Worm (Caenorhabditis elegans) whole organism, early embryonic: ENCODE data around the gene ribo-1.

Experiments used
- B0310.2 ChIP-seq: sonication (generic microtip); optimal IDR thresholded peaks from 2 replicates; lab custom pipeline; 2016; ENCODE audit warnings: mild to moderate bottlenecking, missing genetic modification characterization, missing compliant biosample characterization
- F13C5.2 ChIP-seq: sonication (generic microtip); optimal IDR thresholded peaks from 2 replicates; lab custom pipeline; 2017; ENCODE audit warnings: mild to moderate bottlenecking, missing genetic modification characterization, inconsistent platforms, missing compliant biosample characterization
- aly-1 ChIP-seq: sonication (generic microtip); optimal IDR thresholded peaks from 2 replicates; lab custom pipeline; 2016; ENCODE audit warnings: missing genetic modification characterization, missing compliant biosample characterization
- ama-1 ChIP-seq: fragments of 150-350 bp; optimal IDR thresholded peaks from 2 replicates; lab custom pipeline; 2014
- ceh-13 ChIP-seq: fragments of 200-800 bp; sonication (Bioruptor generic); optimal IDR thresholded peaks from 2 replicates; lab custom pipeline; 2018; ENCODE audit warnings: mild to moderate bottlenecking, missing genetic modification characterization, missing compliant biosample characterization
- ceh-36 ChIP-seq: sonication (generic microtip); optimal IDR thresholded peaks from 2 replicates; lab custom pipeline; 2016; ENCODE audit warnings: missing genetic modification characterization, inconsistent platforms, missing compliant biosample characterization
- ets-7 ChIP-seq: sonication (generic microtip); optimal IDR thresholded peaks from 2 replicates; lab custom pipeline; 2016; ENCODE audit warnings: missing genotype, missing genetic modification characterization, missing compliant biosample characterization
- flt-1 ChIP-seq: fragments of 200-800 bp; sonication (Bioruptor generic); IDR thresholded peaks from 2 replicates; pipeline ENCODE4 v1.3.6; 2022; ENCODE audit warnings: missing genetic modification characterization, missing compliant biosample characterization
- hmbx-1 ChIP-seq: sonication (generic microtip); optimal IDR thresholded peaks from 2 replicates; lab custom pipeline; 2016; ENCODE audit warnings: mild to moderate bottlenecking, missing genetic modification characterization, missing compliant biosample characterization
- hmg-4 ChIP-seq: fragments of 200-800 bp; sonication (Bioruptor generic); optimal IDR thresholded peaks from 2 replicates; lab custom pipeline; 2018; ENCODE audit warnings: mild to moderate bottlenecking, missing genetic modification characterization, missing compliant biosample characterization
- hnd-1 ChIP-seq: sonication (generic microtip); optimal IDR thresholded peaks from 2 replicates; lab custom pipeline; 2016; ENCODE audit warnings: missing genetic modification characterization, missing compliant biosample characterization
- pes-1 ChIP-seq: fragments of 200-800 bp; sonication (Bioruptor generic); IDR thresholded peaks from 2 replicates; pipeline ENCODE4 v1.3.6; 2022; ENCODE audit warnings: missing genetic modification reagents, missing genetic modification characterization, missing compliant biosample characterization
- scrt-1 ChIP-seq: fragments of 200-800 bp; sonication (Bioruptor generic); IDR thresholded peaks from 2 replicates; pipeline ENCODE4 v1.3.6; 2022; ENCODE audit warnings: missing genetic modification characterization, missing compliant biosample characterization
- sea-1 ChIP-seq: fragments of 200-800 bp; sonication (Bioruptor generic); conservative IDR thresholded peaks from 2 replicates; pipeline ENCODE4 v1.3.6; 2022; ENCODE audit warnings: missing genetic modification characterization, missing compliant biosample characterization
- tbx-11 ChIP-seq: fragments of 200-800 bp; sonication (Bioruptor generic); IDR thresholded peaks from 2 replicates; pipeline ENCODE4 v1.3.6; 2022; ENCODE audit warnings: missing genetic modification characterization, missing compliant biosample characterization
- tbx-37 ChIP-seq: fragments of 200-800 bp; sonication (Bioruptor generic); conservative IDR thresholded peaks from 2 replicates; pipeline ENCODE4 v1.3.6; 2022; ENCODE audit warnings: missing genetic modification reagents, missing genetic modification characterization, missing compliant biosample characterization
- tra-4 ChIP-seq: sonication (generic microtip); optimal IDR thresholded peaks from 2 replicates; lab custom pipeline; 2017; ENCODE audit warnings: missing genetic modification characterization, missing compliant biosample characterization

The ribo-1 gene

DNA sequence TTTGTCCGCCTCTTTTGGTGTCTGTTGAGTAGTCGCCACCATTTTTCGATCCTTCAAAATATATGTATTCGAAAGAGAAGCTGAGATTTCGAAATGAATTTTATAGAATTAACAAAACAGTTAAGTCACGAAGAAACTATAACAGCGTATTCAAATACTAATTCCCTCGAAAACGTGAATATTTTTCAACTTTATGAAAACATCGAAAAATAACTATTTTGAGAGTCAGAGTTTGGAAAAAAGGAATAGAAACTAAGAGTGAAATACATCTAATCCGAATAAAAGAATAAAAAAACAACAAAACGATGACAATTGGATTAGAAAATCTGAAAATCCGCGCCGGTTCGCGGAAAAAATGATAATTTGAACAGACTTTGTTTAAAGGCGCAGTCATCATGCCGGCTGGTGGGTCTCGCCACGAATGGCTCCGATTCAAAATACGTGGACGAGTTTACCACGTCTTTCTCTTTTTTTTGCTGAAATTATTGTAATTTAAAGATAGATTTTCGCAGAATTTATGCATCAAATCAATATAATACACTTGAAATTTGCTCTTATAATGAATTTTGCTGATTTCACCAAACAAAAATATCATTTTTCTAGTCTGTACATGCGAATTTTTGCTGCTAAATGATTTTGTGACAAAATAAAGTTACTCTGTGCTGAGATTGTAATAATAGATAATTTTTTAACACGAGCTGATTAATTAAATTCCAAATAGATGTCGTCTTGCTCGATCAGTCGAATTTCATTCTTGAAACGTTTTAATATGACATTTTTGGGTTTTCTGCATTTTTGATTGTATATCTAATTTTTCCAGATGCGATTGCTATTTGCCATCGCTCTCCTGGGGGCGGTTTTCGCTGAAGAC is at the start of gene ribo-1, which contains the start of gene rpn-1:
TSS of gene ribo-1 (plus strand) at position 821 of the 871 bp plus-strand sequence.
TSS of gene rpn-1 (minus strand) at position 51 of the 871 bp plus-strand sequence.
- TF ChIP-seq ama-1 (no peak), scrt-1 (GFP tag; lab: Robert Waterston, UW) (no peak), ceh-36 (no peak), pes-1 (no peak), hnd-1 (tag; lab: Kevin White, UChicago) (no peak), hmbx-1 (tag; lab: Kevin White, UChicago) (no peak), ets-7 (no peak), tra-4 (tag; lab: Kevin White, UChicago) (no peak), sea-1 (no peak), tbx-11 (GFP tag; lab: Robert Waterston, UW) (no peak), tbx-37 (GFP tag; lab: Robert Waterston, UW) (no peak), B0310.2 (tag; lab: Kevin White, UChicago) (no peak), aly-1 (tag; lab: Kevin White, UChicago) (no peak), flt-1 (GFP tag; lab: Robert Waterston, UW) (no peak), hmg-4 (GFP tag; lab: Kevin White, UChicago) (no peak)

DNA sequence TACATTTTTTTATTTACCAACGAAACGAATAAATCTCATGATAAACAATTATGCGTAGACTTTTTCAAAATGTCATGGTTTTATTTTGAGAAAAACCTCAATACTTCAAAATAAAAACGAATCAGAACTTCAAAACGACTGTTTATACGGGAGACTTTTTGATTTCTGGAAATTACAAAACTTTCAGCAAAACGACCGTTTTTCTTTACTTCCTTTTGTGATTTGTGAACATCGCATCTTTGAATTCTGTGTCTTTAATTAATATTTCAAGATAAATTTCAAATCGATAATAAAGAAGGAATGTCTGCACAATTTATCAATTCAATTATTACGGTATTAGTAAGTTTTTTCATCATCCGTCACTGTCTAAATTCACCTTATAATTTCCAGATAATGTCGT is 42.7 kb upstream of the ribo-1 start, which contains the start of gene srx-20:
TSS of gene srx-20 (plus strand) at position 301 of the 400 bp plus-strand sequence.
- TF ChIP-seq B0310.2 (tag; lab: Kevin White, UChicago) (no peak), tbx-37 (GFP tag; lab: Robert Waterston, UW) (no peak), aly-1 (tag; lab: Kevin White, UChicago) (no peak), hnd-1 (tag; lab: Kevin White, UChicago) (no peak), pes-1 (no peak), scrt-1 (GFP tag; lab: Robert Waterston, UW) (no peak), hmg-4 (GFP tag; lab: Kevin White, UChicago) (no peak), F13C5.2 (tag; lab: Kevin White, UChicago) (no peak), sea-1 (no peak), ceh-13 (GFP tag; lab: Kevin White, UChicago) (no peak), tbx-11 (GFP tag; lab: Robert Waterston, UW) (no peak), flt-1 (GFP tag; lab: Robert Waterston, UW) (no peak), ama-1 (no peak), hmbx-1 (tag; lab: Kevin White, UChicago) (no peak), tra-4 (tag; lab: Kevin White, UChicago) (no peak), ets-7 (no peak), ceh-36 (no peak)

DNA sequence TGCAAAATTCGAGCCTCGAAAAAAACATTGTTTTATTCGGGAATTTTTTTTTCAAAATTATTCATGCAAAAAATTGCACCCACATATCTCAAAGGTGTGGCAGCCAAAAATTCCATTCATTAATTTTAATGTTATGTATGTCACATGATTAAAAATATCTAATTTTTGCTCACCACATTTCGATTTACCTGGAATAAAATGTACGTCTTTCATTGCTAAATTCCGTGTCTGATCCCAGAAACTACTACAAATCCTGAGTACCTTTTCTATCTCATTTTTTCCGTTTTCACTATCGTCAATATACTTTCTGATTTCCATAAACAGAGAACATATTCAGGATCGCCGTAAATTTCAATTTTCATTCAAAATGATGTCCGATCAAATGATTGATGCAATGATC is 37.5 kb upstream of the ribo-1 start, which contains the start of gene srx-19:
TSS of gene srx-19 (plus strand) at position 301 of the 400 bp plus-strand sequence.
- no peak for TF ChIP-seq ets-7
- no peak for TF ChIP-seq ceh-36
- no peak for TF ChIP-seq tbx-11 (GFP tag; lab: Robert Waterston, UW)
- TF ChIP-seq ama-1: no peak
- TF ChIP-seq ceh-13 (GFP tag; lab: Kevin White, UChicago): no peak
- no peak for TF ChIP-seq hnd-1 (tag; lab: Kevin White, UChicago)
- TF ChIP-seq pes-1: no peak
- TF ChIP-seq tbx-37 (GFP tag; lab: Robert Waterston, UW): no peak
- no peak for TF ChIP-seq flt-1 (GFP tag; lab: Robert Waterston, UW)
- TF ChIP-seq tra-4 (tag; lab: Kevin White, UChicago): no peak

DNA sequence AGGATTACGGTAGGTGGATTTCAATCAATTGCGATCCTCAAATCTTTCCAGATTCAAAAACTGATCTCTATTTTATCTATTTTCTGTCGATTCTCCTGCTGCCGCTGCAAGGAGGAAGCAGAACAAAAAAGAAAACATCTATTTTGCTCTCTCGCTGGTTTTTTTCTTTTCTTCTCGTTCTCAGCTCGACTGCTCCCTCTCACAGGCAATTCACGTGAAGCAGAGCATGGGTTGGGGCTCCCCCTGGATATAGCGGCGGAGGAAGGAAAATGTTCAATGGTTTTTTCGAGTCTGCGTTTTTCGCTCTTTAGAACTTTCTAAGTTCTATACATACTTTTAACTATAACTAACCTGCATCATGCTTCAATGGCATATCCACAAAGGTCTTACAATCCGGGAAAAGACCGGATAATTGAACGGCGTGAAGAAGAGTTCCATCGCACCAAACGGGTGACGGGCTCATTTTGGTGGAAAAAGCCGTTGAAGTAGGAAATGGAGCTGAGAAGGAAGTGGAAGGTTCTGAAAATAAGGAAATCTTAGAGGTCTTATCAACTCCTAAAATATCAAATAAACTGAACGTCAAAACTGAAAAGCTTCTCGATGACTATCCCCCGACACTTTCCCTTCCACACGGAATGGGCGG is 31.4 kb upstream of the ribo-1 start:
- TF ChIP-seq scrt-1 (GFP tag; lab: Robert Waterston, UW) (no peak), aly-1 (tag; lab: Kevin White, UChicago) (no peak), tra-4 (tag; lab: Kevin White, UChicago) (no peak), hnd-1 (tag; lab: Kevin White, UChicago) (no peak), hmbx-1 (tag; lab: Kevin White, UChicago) (no peak), ceh-13 (GFP tag; lab: Kevin White, UChicago) (no peak), ets-7 (no peak), F13C5.2 (tag; lab: Kevin White, UChicago) (no peak), hmg-4 (GFP tag; lab: Kevin White, UChicago) (no peak), flt-1 (GFP tag; lab: Robert Waterston, UW) (no peak), tbx-37 (GFP tag; lab: Robert Waterston, UW) (no peak), tbx-11 (GFP tag; lab: Robert Waterston, UW) (no peak), ama-1 (no peak)

DNA sequence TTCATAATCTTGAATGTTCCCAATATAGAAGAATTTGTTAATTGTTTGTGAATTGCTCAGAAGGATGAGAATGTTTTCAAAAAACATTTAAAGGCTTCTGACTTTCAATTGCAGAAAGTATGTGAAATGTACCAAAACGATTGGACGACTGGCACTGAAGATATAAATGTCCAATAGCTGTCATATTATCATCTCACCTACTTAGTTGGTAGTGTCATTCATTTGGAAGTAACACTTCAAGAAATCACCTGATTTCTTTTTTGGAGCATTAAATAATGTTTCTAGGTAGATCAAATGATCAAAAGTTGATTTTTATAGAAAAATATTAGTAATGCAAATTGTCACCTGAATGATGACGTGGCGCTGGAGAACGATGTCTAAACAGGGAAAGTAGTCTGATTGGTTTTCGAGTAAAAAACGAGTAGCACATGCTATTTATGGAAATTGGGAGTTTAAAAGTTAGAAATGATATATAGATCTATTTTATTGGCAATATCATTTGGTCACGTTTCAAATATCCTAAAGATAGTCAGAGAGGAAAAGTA is 30.7 kb upstream of the ribo-1 start:
- no peak for TF ChIP-seq ceh-13 (GFP tag; lab: Kevin White, UChicago)
- no peak for TF ChIP-seq flt-1 (GFP tag; lab: Robert Waterston, UW)
- no peak for TF ChIP-seq ceh-36
- TF ChIP-seq pes-1: no peak
- no peak for TF ChIP-seq hnd-1 (tag; lab: Kevin White, UChicago)
- no peak for TF ChIP-seq B0310.2 (tag; lab: Kevin White, UChicago)
- no peak for TF ChIP-seq ets-7
- no peak for TF ChIP-seq hmg-4 (GFP tag; lab: Kevin White, UChicago)
- no peak for TF ChIP-seq tra-4 (tag; lab: Kevin White, UChicago)
- no peak for TF ChIP-seq ama-1
- TF ChIP-seq F13C5.2 (tag; lab: Kevin White, UChicago): no peak
- no peak for TF ChIP-seq sea-1
- no peak for TF ChIP-seq aly-1 (tag; lab: Kevin White, UChicago)
- TF ChIP-seq scrt-1 (GFP tag; lab: Robert Waterston, UW): no peak

DNA sequence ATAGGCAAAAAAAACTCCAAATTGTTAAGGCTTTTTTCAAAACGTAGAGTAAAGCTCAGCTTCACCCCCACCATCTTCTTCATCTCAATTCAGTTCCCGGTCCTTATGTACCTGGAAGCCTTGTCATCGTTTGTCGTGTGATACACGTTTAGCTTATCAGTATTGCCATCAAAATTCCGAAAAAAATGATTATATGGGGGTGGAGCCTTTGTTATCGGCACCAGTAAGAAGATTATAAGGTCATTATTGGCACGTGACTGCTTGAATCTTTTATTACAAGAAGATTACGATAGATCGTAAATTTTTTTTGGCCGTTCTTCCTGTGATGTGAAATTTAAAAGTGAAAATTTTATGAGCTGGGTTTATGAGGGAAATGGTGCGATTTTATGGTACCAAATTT is 30.1 kb upstream of the ribo-1 start:
- TF ChIP-seq B0310.2 (tag; lab: Kevin White, UChicago): no peak
- TF ChIP-seq aly-1 (tag; lab: Kevin White, UChicago): no peak
- no peak for TF ChIP-seq hnd-1 (tag; lab: Kevin White, UChicago)
- TF ChIP-seq tra-4 (tag; lab: Kevin White, UChicago): no peak
- no peak for TF ChIP-seq hmg-4 (GFP tag; lab: Kevin White, UChicago)
- TF ChIP-seq ceh-36: no peak
- no peak for TF ChIP-seq ceh-13 (GFP tag; lab: Kevin White, UChicago)
- TF ChIP-seq scrt-1 (GFP tag; lab: Robert Waterston, UW): no peak
